Fruit fly (Drosophila melanogaster): Measurements from ENCODE around the gene CG10919.

- TF ChIP-seq sob (GFP tag; IDR thresholded peaks at IDR 0.05) (no peak), Nf-YB (GFP tag; optimal IDR thresholded peaks at IDR 0.05) (no peak), CG4424 (GFP tag; optimal IDR thresholded peaks at IDR 0.05) (no peak), lbe (GFP tag; optimal IDR thresholded peaks at IDR 0.05) (peak; percentile 61), CG31388 (GFP tag; optimal IDR thresholded peaks at IDR 0.05) (no peak), CG13424 (tag; optimal IDR thresholded peaks at IDR 0.05) (no peak), yki (optimal IDR thresholded peaks at IDR 0.05) (no peak), Camta (GFP tag; optimal IDR thresholded peaks at IDR 0.05) (no peak), hbn (GFP tag; IDR thresholded peaks at IDR 0.05; ENCODE audit: partially characterized antibody) (no peak), Lpt (GFP tag; optimal IDR thresholded peaks at IDR 0.05) (no peak)
These were observed 35.9 kb downstream of the CG10919 start, which contains the start of gene CG2641 for dm6 chr3R:7793855-7794254.
